Worm (Caenorhabditis elegans): ENCODE data around the gene nhr-269.

ce11 chrV:15332851-15333250, 36.8 kb downstream of the nhr-269 start, which contains the start of gene srw-113:
- TF ChIP-seq tab-1 (GFP tag; IDR thresholded peaks at IDR 0.05), result no peak
- TF ChIP-seq ztf-29 (GFP tag; IDR thresholded peaks at IDR 0.05), result no peak
- no peak for TF ChIP-seq ztf-23 (GFP tag; IDR thresholded peaks at IDR 0.05)
- TF ChIP-seq ref-1 (GFP tag; conservative IDR thresholded peaks at IDR 0.05), result no peak
